Worm (Caenorhabditis elegans) whole organism, L3 larva: ENCODE measurements around the gene C56A3.8.

ENCODE experiments used
- ceh-16 ChIP-seq: sonication (generic microtip); optimal IDR thresholded peaks from 2 replicates; lab custom pipeline; 2017; ENCODE audit warnings: missing biosample characterization, missing genetic modification characterization
- ceh-28 ChIP-seq: fragments of 150-350 bp; optimal IDR thresholded peaks from 2 replicates; lab custom pipeline; 2014; ENCODE audit warnings: missing biosample characterization, missing genetic modification reagents, missing genetic modification characterization
- ceh-9 ChIP-seq: sonication (generic microtip); optimal IDR thresholded peaks from 2 replicates; lab custom pipeline; 2018; ENCODE audit warnings: missing biosample characterization, missing genetic modification characterization
- daf-12 ChIP-seq: fragments of 150-350 bp; optimal IDR thresholded peaks from 2 replicates; lab custom pipeline; 2014; ENCODE audit warnings: missing biosample characterization, missing genetic modification reagents, missing genetic modification characterization
- egl-5 ChIP-seq: fragments of 150-350 bp; optimal IDR thresholded peaks from 2 replicates; lab custom pipeline; 2017; ENCODE audit warnings: missing biosample characterization, missing genetic modification reagents, missing genetic modification characterization, inconsistent platforms
- elt-1 ChIP-seq: fragments of 150-350 bp; optimal IDR thresholded peaks from 2 replicates; lab custom pipeline; 2014; ENCODE audit warnings: missing biosample characterization, missing genetic modification characterization
- elt-2 ChIP-seq: sonication (generic microtip); optimal IDR thresholded peaks from 2 replicates; lab custom pipeline; 2016; ENCODE audit warnings: missing genetic modification reagents, mild to moderate bottlenecking, missing genetic modification characterization, missing compliant biosample characterization
- eor-1 ChIP-seq, 2 experiments: fragments of 150-350 bp; optimal IDR thresholded peaks; 2 replicates each; lab custom pipeline; 2014 to 2018; ENCODE audit warnings: missing biosample characterization in 2 of 2, missing genetic modification characterization in 2 of 2
- fkh-10 ChIP-seq: sonication (generic microtip); optimal IDR thresholded peaks from 2 replicates; lab custom pipeline; 2017; ENCODE audit warnings: missing biosample characterization, missing genetic modification reagents, missing genetic modification characterization
- hmg-11 ChIP-seq: sonication (generic microtip); optimal IDR thresholded peaks from 2 replicates; lab custom pipeline; 2016; ENCODE audit warnings: missing genetic modification characterization, missing compliant biosample characterization
- lin-15B ChIP-seq: fragments of 150-350 bp; optimal IDR thresholded peaks from 2 replicates; lab custom pipeline; 2014; ENCODE audit warnings: missing biosample characterization, missing genetic modification characterization
- lsy-12 ChIP-seq: sonication (generic microtip); optimal IDR thresholded peaks from 2 replicates; lab custom pipeline; 2016; ENCODE audit warnings: mild to moderate bottlenecking, missing genetic modification characterization, missing compliant biosample characterization
- mml-1 ChIP-seq: fragments of 150-350 bp; sonication (generic microtip); optimal IDR thresholded peaks from 3 replicates; lab custom pipeline; 2014; ENCODE audit warnings: missing biosample characterization, missing genetic modification characterization
- nfya-1 ChIP-seq: sonication (generic microtip); optimal IDR thresholded peaks from 2 replicates; lab custom pipeline; 2017; ENCODE audit warnings: missing genetic modification characterization, mild to moderate bottlenecking, missing compliant biosample characterization, antibody characterized with exemption, moderate library complexity; ENCODE audit not compliant: insufficient read depth
- nhr-25 ChIP-seq: sonication (generic microtip); optimal IDR thresholded peaks from 2 replicates; lab custom pipeline; 2017; ENCODE audit warnings: missing biosample characterization, missing genetic modification characterization
- nhr-28 ChIP-seq: fragments of 150-350 bp; optimal IDR thresholded peaks from 2 replicates; lab custom pipeline; 2014; ENCODE audit warnings: missing biosample characterization, missing genetic modification characterization
- nhr-43 ChIP-seq: sonication (generic microtip); optimal IDR thresholded peaks from 2 replicates; lab custom pipeline; 2016; ENCODE audit warnings: mild to moderate bottlenecking, missing genetic modification characterization, missing compliant biosample characterization; ENCODE audit not compliant: poor library complexity, severe bottlenecking
- nhr-76 ChIP-seq: fragments of 150-350 bp; sonication (generic microtip); optimal IDR thresholded peaks from 5 replicates; lab custom pipeline; 2014; ENCODE audit warnings: missing biosample characterization, missing genetic modification characterization
- nhr-77 ChIP-seq: fragments of 150-350 bp; optimal IDR thresholded peaks from 2 replicates; lab custom pipeline; 2014; ENCODE audit warnings: missing biosample characterization, missing genetic modification characterization
- pha-4 ChIP-seq: fragments of 150-350 bp; optimal IDR thresholded peaks from 2 replicates; lab custom pipeline; 2014; ENCODE audit warnings: missing biosample characterization, missing genetic modification reagents, missing genetic modification characterization
- pqm-1 ChIP-seq: fragments of 150-350 bp; optimal IDR thresholded peaks from 2 replicates; lab custom pipeline; 2017; ENCODE audit warnings: missing biosample characterization, missing genetic modification characterization, inconsistent platforms
- sea-2 ChIP-seq: fragments of 150-350 bp; sonication (generic microtip); optimal IDR thresholded peaks from 4 replicates; lab custom pipeline; 2014; ENCODE audit warnings: missing biosample characterization, missing genetic modification reagents, missing genetic modification characterization
- snpc-4 ChIP-seq: fragments of 150-350 bp; optimal IDR thresholded peaks from 2 replicates; lab custom pipeline; 2014; ENCODE audit warnings: missing biosample characterization, missing genetic modification characterization
- unc-39 ChIP-seq: sonication (generic microtip); optimal IDR thresholded peaks from 4 replicates; lab custom pipeline; 2017; ENCODE audit warnings: missing biosample characterization, missing genetic modification characterization
- unc-62 ChIP-seq: fragments of 150-350 bp; sonication (generic microtip); optimal IDR thresholded peaks from 4 replicates; lab custom pipeline; 2014; ENCODE audit warnings: missing biosample characterization, missing genetic modification reagents, missing genetic modification characterization
- ztf-4 ChIP-seq: fragments of 150-350 bp; optimal IDR thresholded peaks from 2 replicates; lab custom pipeline; 2014; ENCODE audit warnings: missing biosample characterization, missing genetic modification characterization

The C56A3.8 gene

DNA sequence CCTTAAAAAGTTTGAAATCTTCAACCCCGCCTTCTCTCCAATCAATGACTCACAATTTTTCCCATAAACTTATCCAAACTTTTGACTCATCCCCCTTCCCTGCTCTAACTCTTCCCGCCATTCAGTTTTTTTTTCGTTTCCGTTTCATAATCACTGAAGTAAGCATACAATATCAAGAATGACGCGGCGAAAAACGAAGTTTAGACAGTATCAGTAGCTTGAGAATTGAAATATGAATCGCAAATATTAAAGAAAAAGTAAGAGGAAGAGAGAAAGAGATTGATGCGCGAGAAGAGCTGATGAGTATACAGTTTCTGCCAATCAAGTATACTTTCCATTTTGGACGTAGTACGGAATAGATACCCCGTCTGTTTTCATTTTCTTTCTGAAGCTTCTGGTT is 17.4 kb downstream of the C56A3.8 start:
- TF ChIP-seq nhr-76 (tag; lab: Kevin White, UChicago) (no peak), unc-39 (tag; lab: Kevin White, UChicago) (no peak), egl-5 (tag; lab: Kevin White, UChicago) (no peak), sea-2 (GFP tag; lab: Kevin White, UChicago) (no peak), daf-12 (no peak), pqm-1 (tag; lab: Kevin White, UChicago) (no peak)

DNA sequence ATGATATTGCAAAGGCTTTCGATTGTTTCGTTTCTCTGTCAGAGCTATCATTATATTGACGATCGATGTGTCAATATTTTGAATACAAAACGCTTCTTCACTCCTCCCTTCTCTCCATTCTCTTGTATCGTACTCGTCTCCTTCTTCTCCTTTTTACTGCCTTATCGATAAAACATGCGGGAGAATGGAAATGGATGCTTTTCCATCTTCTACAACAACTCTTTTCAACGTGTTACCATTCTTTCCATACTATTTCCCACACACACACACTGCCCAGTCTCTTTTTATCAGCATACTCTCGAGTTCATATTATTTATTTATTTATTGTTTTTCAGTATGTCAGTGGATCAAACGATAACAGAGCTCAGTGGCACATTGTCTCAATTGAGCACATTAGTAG is 18.6 kb downstream of the C56A3.8 start, which contains the start of gene C50B8.6:
C50B8.6 (plus strand) TSS at position 336 of the 400 bp plus-strand sequence.
- TF ChIP-seq lsy-12 (tag; lab: Kevin White, UChicago) (no peak), elt-2 (tag; lab: Kevin White, UChicago) (peak; percentile 67), pha-4 (tag; lab: Kevin White, UChicago) (peak; percentile 52), nfya-1 (tag; lab: Kevin White, UChicago) (no peak)

DNA sequence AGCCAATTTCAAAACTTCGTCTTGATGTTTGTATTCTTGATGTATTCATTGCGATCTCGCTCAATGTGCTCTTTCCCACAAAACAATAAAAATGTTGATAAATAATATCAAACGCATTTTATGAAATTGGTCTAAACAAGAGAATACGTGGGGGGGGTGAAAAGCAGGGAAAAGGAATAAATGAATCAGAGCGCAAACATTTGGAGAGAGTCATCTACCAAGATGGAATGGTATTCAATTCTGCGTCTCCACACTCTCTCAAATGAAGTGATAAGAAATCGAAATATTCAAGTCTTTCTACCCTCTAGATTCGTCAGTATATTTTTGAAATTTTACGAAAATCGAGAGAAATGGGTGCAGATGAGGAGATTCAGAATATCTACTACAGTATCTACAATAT is 20.6 kb downstream of the C56A3.8 start, which contains the start of gene C50B8.5:
C50B8.5 (plus strand) TSS at position 273 of the 400 bp plus-strand sequence.
- TF ChIP-seq elt-2 (tag; lab: Kevin White, UChicago) (peak; percentile 56), pha-4 (tag; lab: Kevin White, UChicago) (peak; percentile 67), ceh-9 (tag; lab: Kevin White, UChicago) (no peak), pqm-1 (tag; lab: Kevin White, UChicago) (peak; percentile 72)

DNA sequence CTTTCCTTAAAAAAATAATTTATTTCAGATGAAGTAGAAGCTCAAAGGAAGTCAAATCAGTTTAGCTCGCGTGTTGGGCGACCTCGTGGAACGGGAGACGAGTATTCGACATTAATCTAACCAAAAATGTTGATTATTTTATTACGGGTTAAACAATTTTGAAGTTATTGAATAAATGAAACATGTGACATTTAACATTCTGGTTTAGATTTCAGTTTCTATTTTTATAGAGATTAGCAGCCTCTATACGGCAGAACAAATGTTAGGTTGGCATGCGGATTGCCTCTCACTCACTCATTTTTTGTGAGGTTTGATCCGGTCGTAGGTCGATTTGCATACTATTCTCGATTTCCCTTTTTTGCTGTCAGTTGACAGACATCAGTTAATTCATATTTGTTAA is 24.4 kb downstream of the C56A3.8 start, which contains the start of gene F53F4.1:
F53F4.1 (plus strand) TSS at position 301 of the 400 bp plus-strand sequence.
- no peak for TF ChIP-seq snpc-4 (tag; lab: Kevin White, UChicago)
- no peak for TF ChIP-seq nhr-77 (tag; lab: Kevin White, UChicago)
- TF ChIP-seq elt-1 (tag; lab: Kevin White, UChicago), result no peak
- no peak for TF ChIP-seq ceh-28 (tag; lab: Kevin White, UChicago)
- TF ChIP-seq lin-15B (tag; lab: Kevin White, UChicago), result no peak
- no peak for TF ChIP-seq unc-39 (tag; lab: Kevin White, UChicago)
- TF ChIP-seq nfya-1 (tag; lab: Kevin White, UChicago), result no peak

DNA sequence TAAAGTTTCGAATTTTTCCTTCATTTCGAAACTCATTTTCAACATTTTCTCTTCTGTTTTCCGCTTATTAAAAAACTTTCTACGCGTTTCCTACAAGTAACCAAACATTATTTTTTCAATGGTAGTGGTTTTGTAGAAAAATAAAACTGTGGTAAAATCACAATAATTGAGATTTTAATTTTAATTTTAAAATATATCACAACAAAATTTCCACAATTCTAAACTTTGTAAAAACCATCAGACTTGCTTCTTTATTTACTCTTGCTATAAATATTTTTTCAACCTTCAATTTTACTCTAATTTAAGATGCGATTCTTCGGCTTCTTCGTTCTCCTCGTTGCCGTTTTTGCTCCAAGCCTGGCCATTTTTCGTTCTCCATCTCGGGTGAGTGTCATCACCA is 27.8 kb downstream of the C56A3.8 start, which contains the start of gene F53F4.17:
F53F4.17 (plus strand) TSS at position 301 of the 400 bp plus-strand sequence.
- TF ChIP-seq ztf-4 (tag; lab: Kevin White, UChicago) (no peak), snpc-4 (tag; lab: Kevin White, UChicago) (no peak), eor-1 (tag; optimal IDR thresholded peaks at IDR 0.05; lab: Kevin White, UChicago) (no peak), unc-62 (no peak), sea-2 (GFP tag; lab: Kevin White, UChicago) (no peak), mml-1 (tag; lab: Kevin White, UChicago) (no peak)

DNA sequence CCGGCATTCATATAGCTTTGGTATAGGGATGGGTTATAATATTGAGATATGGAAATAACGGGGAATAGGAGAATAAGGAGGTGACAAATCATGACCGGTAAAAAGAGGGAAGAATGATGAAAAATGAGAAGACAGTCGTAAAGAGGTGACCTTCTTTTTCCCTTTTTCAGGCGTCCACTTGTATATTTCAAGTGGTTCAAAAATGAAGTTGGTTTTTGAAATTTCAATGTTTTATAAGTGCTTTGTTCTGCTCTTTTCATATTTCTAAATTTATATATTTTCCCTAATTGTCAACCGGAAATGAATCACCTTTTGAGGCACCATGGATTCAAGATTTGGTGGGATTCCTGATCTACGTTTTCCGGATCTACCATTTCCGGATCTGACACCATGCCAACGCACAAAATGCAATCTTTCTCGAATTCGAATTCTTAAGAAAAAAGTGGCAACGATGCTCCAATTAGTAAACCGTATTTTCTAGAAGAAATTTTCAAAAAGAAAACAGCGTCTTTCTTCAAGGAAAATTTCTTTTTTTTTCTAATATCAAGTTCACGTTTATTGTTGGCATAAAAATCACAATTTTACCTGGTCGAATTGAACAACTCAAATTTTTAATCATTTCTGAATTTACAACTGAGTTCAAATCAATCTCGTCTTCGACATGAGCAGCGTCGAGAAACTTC is 29.6 kb downstream of the C56A3.8 start, which contains the start of the genes F53F4.2 and F53F4.18:
F53F4.2 (minus strand) TSS at position 101 of the 683 bp plus-strand sequence.
F53F4.18 (plus strand) TSS at position 633 of the 683 bp plus-strand sequence.
- TF ChIP-seq fkh-10 (GFP tag; lab: Kevin White, UChicago) (no peak), elt-2 (tag; lab: Kevin White, UChicago) (no peak), nhr-25 (tag; lab: Kevin White, UChicago) (no peak), ceh-16 (tag; lab: Kevin White, UChicago) (no peak), nhr-28 (tag; lab: Kevin White, UChicago) (no peak), nhr-77 (tag; lab: Kevin White, UChicago) (no peak), unc-39 (tag; lab: Kevin White, UChicago) (no peak), nhr-43 (no peak), mml-1 (tag; lab: Kevin White, UChicago) (no peak), pqm-1 (tag; lab: Kevin White, UChicago) (no peak), pha-4 (tag; lab: Kevin White, UChicago) (no peak), hmg-11 (tag; lab: Kevin White, UChicago) (no peak)
